Fruit fly (Drosophila melanogaster): ENCODE data around the gene Ref1.

dm6 chr3R:7028554-7028953 lies 51.6 kb downstream of the Ref1 start:
- TF ChIP-seq ERR (GFP tag; optimal IDR thresholded peaks at IDR 0.05) (no peak), ci (GFP tag; IDR thresholded peaks at IDR 0.05) (no peak), Awh (GFP tag; IDR thresholded peaks at IDR 0.05) (no peak), ken (GFP tag; IDR thresholded peaks at IDR 0.05) (no peak), bab2 (GFP tag; optimal IDR thresholded peaks at IDR 0.05) (no peak), CG17829 (tag; optimal IDR thresholded peaks at IDR 0.05) (no peak), Adf1 (GFP tag; IDR thresholded peaks at IDR 0.05) (no peak)

Data from whole organism, embryonic.